Fruit fly (Drosophila melanogaster) whole organism, wandering third instar larva: ENCODE results near the gene Best3.

ENCODE experiments used
- Abd-B ChIP-seq: fragments of >200 bp; optimal IDR thresholded peaks from 2 replicates; lab custom pipeline; 2017; ENCODE audit warnings: missing biosample characterization, missing genetic modification characterization
- CG32264 ChIP-seq: fragments of 200-800 bp; sonication (Bioruptor generic); optimal IDR thresholded peaks from 2 replicates; lab custom pipeline; 2016; ENCODE audit warnings: missing biosample characterization, missing genetic modification characterization
- CG9705 ChIP-seq: fragments of 200-800 bp; sonication (Bioruptor generic); optimal IDR thresholded peaks from 2 replicates; lab custom pipeline; 2018; ENCODE audit warnings: missing biosample characterization, mild to moderate bottlenecking, missing genetic modification characterization
- CrebA ChIP-seq: fragments of 200-800 bp; sonication (Bioruptor generic); optimal IDR thresholded peaks from 2 replicates; lab custom pipeline; 2016; ENCODE audit warnings: missing biosample characterization, mild to moderate bottlenecking, missing genetic modification characterization, borderline replicate concordance
- Dfd ChIP-seq: fragments of >200 bp; optimal IDR thresholded peaks from 2 replicates; lab custom pipeline; 2017; ENCODE audit warnings: missing biosample characterization, missing genetic modification characterization
- Dif ChIP-seq: fragments of 200-275, 200-300 bp; sonication (Bioruptor generic); optimal IDR thresholded peaks from 2 replicates; lab custom pipeline; 2018; ENCODE audit warnings: missing biosample characterization, missing genetic modification characterization; ENCODE audit not compliant: partially characterized antibody
- GATAd ChIP-seq: sonication (Bioruptor generic); optimal IDR thresholded peaks from 2 replicates; lab custom pipeline; 2016; ENCODE audit warnings: missing biosample characterization, missing genetic modification characterization
- HLH106 ChIP-seq: fragments of 200-800 bp; optimal IDR thresholded peaks from 3 replicates; lab custom pipeline; 2019; ENCODE audit warnings: missing biosample characterization, mild to moderate bottlenecking, missing genetic modification characterization, moderate library complexity
- Hnf4 ChIP-seq: fragments of 200-800 bp; sonication (Bioruptor generic); optimal IDR thresholded peaks from 2 replicates; lab custom pipeline; 2016; ENCODE audit warnings: missing biosample characterization, mild to moderate bottlenecking, missing genetic modification characterization
- Hr78 ChIP-seq: fragments of >200 bp; optimal IDR thresholded peaks from 2 replicates; lab custom pipeline; 2017; ENCODE audit warnings: missing biosample characterization, missing genetic modification characterization
- Hr83 ChIP-seq: fragments of 200-300 bp; sonication (Bioruptor generic); optimal IDR thresholded peaks from 2 replicates; lab custom pipeline; 2016; ENCODE audit warnings: missing biosample characterization, mild to moderate bottlenecking, missing genetic modification characterization, moderate library complexity; ENCODE audit not compliant: poor library complexity, severe bottlenecking
- Jra ChIP-seq: sonication (Bioruptor generic); optimal IDR thresholded peaks from 2 replicates; lab custom pipeline; 2016; ENCODE audit warnings: missing biosample characterization, missing genetic modification characterization
- Mio ChIP-seq: sonication (Bioruptor generic); optimal IDR thresholded peaks from 2 replicates; lab custom pipeline; 2016; ENCODE audit warnings: missing biosample characterization, missing genetic modification characterization
- Myc ChIP-seq: fragments of >200 bp; optimal IDR thresholded peaks from 2 replicates; lab custom pipeline; 2017
- N ChIP-seq: fragments of >200 bp; optimal IDR thresholded peaks from 2 replicates; lab custom pipeline; 2018; ENCODE audit warnings: missing biosample characterization, missing external identifiers, missing genetic modification characterization
- OdsH ChIP-seq: fragments of 200-800 bp; sonication (Bioruptor generic); optimal IDR thresholded peaks from 2 replicates; lab custom pipeline; 2016; ENCODE audit warnings: missing biosample characterization, mild to moderate bottlenecking, missing genetic modification characterization
- Rel ChIP-seq, 2 experiments: fragments of 200-800 bp; sonication (Bioruptor generic) in 1 of 2; optimal IDR thresholded peaks; 2 replicates in 1 of 2; 3 replicates in 1 of 2; lab custom pipeline; 2016 to 2019; ENCODE audit warnings: mild to moderate bottlenecking in 2 of 2, missing biosample characterization in 2 of 2, missing genetic modification characterization in 2 of 2, moderate library complexity in 1 of 2
- Sp1 ChIP-seq: fragments of 200-800 bp; sonication (Bioruptor generic); optimal IDR thresholded peaks from 3 replicates; lab custom pipeline; 2019; ENCODE audit warnings: missing biosample characterization, mild to moderate bottlenecking, missing genetic modification characterization, moderate library complexity
- Vsx2 ChIP-seq: fragments of 200-300, 225-300 bp; sonication (Bioruptor generic); optimal IDR thresholded peaks from 2 replicates; lab custom pipeline; 2018; ENCODE audit warnings: missing biosample characterization, missing genetic modification characterization; ENCODE audit not compliant: partially characterized antibody
- br ChIP-seq: fragments of 200-800 bp; sonication (Bioruptor generic); optimal IDR thresholded peaks from 2 replicates; lab custom pipeline; 2016; ENCODE audit warnings: missing biosample characterization, missing genetic modification characterization
- dl ChIP-seq, 2 experiments: fragments of 175-275, 200-275 bp in 1 of 2; fragments of 200-275 bp in 1 of 2; sonication (Bioruptor generic); optimal IDR thresholded peaks; lab custom pipeline; 2018; ENCODE audit warnings: mild to moderate bottlenecking in 2 of 2, missing biosample characterization in 2 of 2, missing genetic modification characterization in 2 of 2, moderate library complexity in 2 of 2; ENCODE audit not compliant: partially characterized antibody in 2 of 2, insufficient read depth in 1 of 2
- dmrt93B ChIP-seq: fragments of 200-800 bp; sonication (Bioruptor generic); optimal IDR thresholded peaks from 2 replicates; lab custom pipeline; 2018; ENCODE audit warnings: missing biosample characterization, mild to moderate bottlenecking, missing genetic modification characterization
- dsf ChIP-seq: sonication (Bioruptor generic); optimal IDR thresholded peaks from 2 replicates; lab custom pipeline; 2016; ENCODE audit warnings: missing biosample characterization, missing genetic modification characterization, borderline replicate concordance
- ey ChIP-seq: fragments of 200-800 bp; sonication (Bioruptor generic); optimal IDR thresholded peaks from 2 replicates; lab custom pipeline; 2016; ENCODE audit warnings: missing biosample characterization, missing genetic modification characterization
- foxo ChIP-seq, 2 experiments: fragments of 200-800 bp; sonication (Bioruptor generic); optimal IDR thresholded peaks; 2 replicates in 1 of 2; 3 replicates in 1 of 2; lab custom pipeline; 2016 to 2017; ENCODE audit warnings: missing biosample characterization in 2 of 2, missing genetic modification characterization in 2 of 2
- fru ChIP-seq: fragments of 200-800 bp; sonication (Bioruptor generic); optimal IDR thresholded peaks from 3 replicates; lab custom pipeline; 2016; ENCODE audit warnings: missing biosample characterization, mild to moderate bottlenecking, missing genetic modification characterization
- h ChIP-seq: fragments of 200-800 bp; sonication (Bioruptor generic); optimal IDR thresholded peaks from 3 replicates; lab custom pipeline; 2016; ENCODE audit warnings: missing biosample characterization, mild to moderate bottlenecking, missing genetic modification characterization
- jim ChIP-seq: fragments of 175-275, 200-325 bp; sonication (Bioruptor generic); optimal IDR thresholded peaks from 2 replicates; lab custom pipeline; 2016; ENCODE audit warnings: missing biosample characterization, mild to moderate bottlenecking, missing genetic modification characterization
- lola ChIP-seq: fragments of >200 bp; optimal IDR thresholded peaks from 2 replicates; lab custom pipeline; 2017; ENCODE audit warnings: missing biosample characterization, missing genetic modification characterization
- pan ChIP-seq: fragments of >200 bp; optimal IDR thresholded peaks from 2 replicates; lab custom pipeline; 2017
- rgr ChIP-seq: fragments of 200-800 bp; sonication (Bioruptor generic); optimal IDR thresholded peaks from 3 replicates; lab custom pipeline; 2016; ENCODE audit warnings: missing biosample characterization, mild to moderate bottlenecking, missing genetic modification characterization
- sage ChIP-seq: fragments of 200-800 bp; sonication (Bioruptor generic); optimal IDR thresholded peaks from 2 replicates; lab custom pipeline; 2016; ENCODE audit warnings: missing biosample characterization, mild to moderate bottlenecking, missing genetic modification characterization
- usp ChIP-seq: fragments of >200 bp; optimal IDR thresholded peaks from 2 replicates; lab custom pipeline; 2017; ENCODE audit warnings: missing biosample characterization, missing genetic modification characterization
- woc ChIP-seq: sonication (Bioruptor generic); optimal IDR thresholded peaks from 2 replicates; lab custom pipeline; 2016; ENCODE audit warnings: missing biosample characterization, mild to moderate bottlenecking, missing genetic modification characterization

The Best3 gene

dm6 chr3L:15305036-15305613 lies 2.5 kb upstream of the Best3 start:
- TF ChIP-seq rgr (GFP tag; lab: Kevin White, UChicago): no peak
- TF ChIP-seq Sp1: no peak
- no peak for TF ChIP-seq Jra (GFP tag; lab: Kevin White, UChicago)
- peak; percentile 30 for TF ChIP-seq Dif (GFP tag; lab: Kevin White, UChicago)
- TF ChIP-seq Hr78 (GFP tag; lab: Kevin White, UChicago): no peak
- TF ChIP-seq Hr83: no peak
- no peak for TF ChIP-seq N (GFP tag; lab: Kevin White, UChicago)
- no peak for TF ChIP-seq Vsx2 (GFP tag; lab: Kevin White, UChicago)
- TF ChIP-seq dl (GFP tag; optimal IDR thresholded peaks at IDR 0.05; lab: Kevin White, UChicago; ENCODE audit: insufficient read depth in 1 of 2, partially characterized antibody in 2 of 2): peak in 1 of 2 experiments; percentile 43
- TF ChIP-seq pan (lab: Kevin White, UChicago): no peak

- TF ChIP-seq CG32264 (GFP tag; lab: Kevin White, UChicago) (no peak), fru (no peak), h (GFP tag; lab: Kevin White, UChicago) (peak; percentile 33), ey (GFP tag; lab: Kevin White, UChicago) (no peak), dl (GFP tag; optimal IDR thresholded peaks at IDR 0.05; lab: Kevin White, UChicago; ENCODE audit: insufficient read depth in 1 of 2, partially characterized antibody in 2 of 2) (peak; percentile 45 to 61), Jra (GFP tag; lab: Kevin White, UChicago) (peak; percentile 30), Hr83 (peak; percentile 17), Rel (GFP tag; optimal IDR thresholded peaks at IDR 0.05; lab: Kevin White, UChicago) (no peak), Rel (tag; optimal IDR thresholded peaks at IDR 0.05; lab: Kevin White, UChicago) (peak; percentile 54), jim (GFP tag; lab: Kevin White, UChicago) (peak; percentile 14)
Measured at dm6 chr3L:15304224-15305035, 1.8 kb upstream of the Best3 start, which contains the start of gene CG7255. TSS of gene CG7255 (plus strand) at chr3L:15304255.

dm6 chr3L:15303630-15304029 lies 1.0 kb upstream of the Best3 start:
- TF ChIP-seq Hr78 (GFP tag; lab: Kevin White, UChicago) (no peak), Myc (no peak), usp (GFP tag; lab: Kevin White, UChicago) (no peak), foxo (GFP tag; optimal IDR thresholded peaks at IDR 0.05; lab: Kevin White, UChicago) (no peak), CG32264 (GFP tag; lab: Kevin White, UChicago) (no peak), sage (no peak), Dfd (GFP tag; lab: Kevin White, UChicago) (no peak), ey (GFP tag; lab: Kevin White, UChicago) (no peak), Sp1 (no peak), CG9705 (no peak), pan (lab: Kevin White, UChicago) (no peak), HLH106 (tag; lab: Kevin White, UChicago) (no peak), dsf (no peak), h (GFP tag; lab: Kevin White, UChicago) (no peak), rgr (GFP tag; lab: Kevin White, UChicago) (no peak), Abd-B (GFP tag; lab: Kevin White, UChicago) (no peak), br (GFP tag; lab: Kevin White, UChicago) (no peak), Hnf4 (GFP tag; lab: Kevin White, UChicago) (no peak), Dif (GFP tag; lab: Kevin White, UChicago) (no peak)

- TF ChIP-seq CG9705 (no peak), ey (GFP tag; lab: Kevin White, UChicago) (no peak), Hr78 (GFP tag; lab: Kevin White, UChicago) (no peak), GATAd (GFP tag; lab: Kevin White, UChicago) (no peak), OdsH (GFP tag; lab: Kevin White, UChicago) (no peak), Hnf4 (GFP tag; lab: Kevin White, UChicago) (no peak), lola (no peak), CrebA (GFP tag; lab: Kevin White, UChicago) (no peak), usp (GFP tag; lab: Kevin White, UChicago) (no peak), dmrt93B (GFP tag; lab: Kevin White, UChicago) (no peak), rgr (GFP tag; lab: Kevin White, UChicago) (no peak), h (GFP tag; lab: Kevin White, UChicago) (no peak), dl (GFP tag; optimal IDR thresholded peaks at IDR 0.05; lab: Kevin White, UChicago; ENCODE audit: insufficient read depth in 1 of 2, partially characterized antibody in 2 of 2) (no peak), woc (GFP tag; lab: Kevin White, UChicago) (no peak), jim (GFP tag; lab: Kevin White, UChicago) (no peak), br (GFP tag; lab: Kevin White, UChicago) (no peak), CG32264 (GFP tag; lab: Kevin White, UChicago) (no peak), Jra (GFP tag; lab: Kevin White, UChicago) (no peak), Mio (GFP tag; lab: Kevin White, UChicago) (no peak)
Measured at dm6 chr3L:15298658-15299057, 3.9 kb downstream of the Best3 start, which contains the start of gene Best4. TSS of gene Best4 (plus strand) at chr3L:15298958.
